Worm (Caenorhabditis elegans): ENCODE results near the gene F55B12.2.

DNA sequence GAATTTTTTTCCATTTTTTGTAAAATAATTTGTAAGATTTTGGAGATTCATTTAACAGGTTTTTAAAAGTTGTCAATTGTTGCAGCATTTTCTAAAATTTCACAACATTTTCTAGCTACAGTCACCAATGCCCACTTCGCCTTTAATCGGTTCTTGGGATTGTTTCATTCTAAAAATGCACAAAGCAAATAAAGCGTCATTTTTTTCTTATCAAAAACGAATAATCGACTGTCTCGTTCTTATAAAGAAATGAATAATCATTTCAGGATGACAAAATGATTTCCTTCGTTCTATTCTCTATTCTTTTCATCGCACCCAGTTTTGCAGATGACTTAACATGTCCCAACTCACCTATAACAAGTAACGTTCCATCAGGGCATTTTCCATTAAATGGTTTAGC is 41.2 kb downstream of the F55B12.2 start, which contains the start of gene F53C11.1:
- TF ChIP-seq scrt-1 (GFP tag; IDR thresholded peaks at IDR 0.05) = no peak
- no peak for TF ChIP-seq ama-1 (optimal IDR thresholded peaks at IDR 0.05)
- TF ChIP-seq B0310.2 (tag; optimal IDR thresholded peaks at IDR 0.05) = no peak
- no peak for TF ChIP-seq flt-1 (GFP tag; IDR thresholded peaks at IDR 0.05)
- no peak for TF ChIP-seq tbx-11 (GFP tag; IDR thresholded peaks at IDR 0.05)

All from whole organism, early embryonic.